Worm (Caenorhabditis elegans) whole organism, L4 larva: ENCODE data around the gene C45G7.13.

Experiments used
- D1046.2 ChIP-seq: fragments of 200-800 bp; sonication (Bioruptor generic); IDR thresholded peaks from 2 replicates; pipeline ENCODE4 v1.3.6; 2022; ENCODE audit warnings: missing genetic modification characterization, missing compliant biosample characterization
- F26F4.8 ChIP-seq: fragments of 200-800 bp; sonication (Bioruptor generic); conservative IDR thresholded peaks from 2 replicates; pipeline ENCODE4 v1.3.6; 2022; ENCODE audit warnings: missing genetic modification characterization, missing compliant biosample characterization
- T20F7.1 ChIP-seq: fragments of 200-800 bp; sonication (Bioruptor generic); optimal IDR thresholded peaks from 2 replicates; lab custom pipeline; 2018; ENCODE audit warnings: mild to moderate bottlenecking, missing genetic modification characterization, missing compliant biosample characterization
- aha-1 ChIP-seq: fragments of 150-350 bp; peaks from one replicate; lab custom pipeline; 2014; ENCODE audit warnings: missing biosample characterization, missing genetic modification characterization
- ces-1 ChIP-seq: fragments of 150-350 bp; sonication (generic microtip); optimal IDR thresholded peaks from 4 replicates; lab custom pipeline; 2014; ENCODE audit warnings: missing biosample characterization, missing genetic modification reagents, missing genetic modification characterization
- egl-27 ChIP-seq: sonication (generic microtip); optimal IDR thresholded peaks from 3 replicates; lab custom pipeline; 2017; ENCODE audit warnings: missing biosample characterization, missing genetic modification reagents, missing genetic modification characterization
- fos-1 ChIP-seq: fragments of 150-350 bp; optimal IDR thresholded peaks from 2 replicates; lab custom pipeline; 2014; ENCODE audit warnings: missing biosample characterization, missing genetic modification characterization
- lin-29 ChIP-seq: fragments of 200-800 bp; sonication (Bioruptor generic); IDR thresholded peaks from 2 replicates; pipeline ENCODE4 v1.3.6; 2022; ENCODE audit warnings: missing genetic modification reagents, missing genetic modification characterization, missing compliant biosample characterization
- mdl-1 ChIP-seq, 2 experiments: fragments of 150-350 bp in 1 of 2; sonication (generic microtip) in 1 of 2; optimal IDR thresholded peaks; 2 replicates each; lab custom pipeline; 2014 to 2017; ENCODE audit warnings: missing biosample characterization in 2 of 2, missing genetic modification characterization in 2 of 2
- nhr-28 ChIP-seq: fragments of 150-350 bp; optimal IDR thresholded peaks from 2 replicates; lab custom pipeline; 2014; ENCODE audit warnings: missing biosample characterization, missing genetic modification characterization
- pqm-1 ChIP-seq: sonication (generic microtip); optimal IDR thresholded peaks from 2 replicates; lab custom pipeline; 2017; ENCODE audit warnings: missing biosample characterization, missing genetic modification characterization
- ztf-11 ChIP-seq: fragments of 150-350 bp; optimal IDR thresholded peaks from 2 replicates; lab custom pipeline; 2014; ENCODE audit warnings: missing biosample characterization, missing genetic modification characterization

DNA sequence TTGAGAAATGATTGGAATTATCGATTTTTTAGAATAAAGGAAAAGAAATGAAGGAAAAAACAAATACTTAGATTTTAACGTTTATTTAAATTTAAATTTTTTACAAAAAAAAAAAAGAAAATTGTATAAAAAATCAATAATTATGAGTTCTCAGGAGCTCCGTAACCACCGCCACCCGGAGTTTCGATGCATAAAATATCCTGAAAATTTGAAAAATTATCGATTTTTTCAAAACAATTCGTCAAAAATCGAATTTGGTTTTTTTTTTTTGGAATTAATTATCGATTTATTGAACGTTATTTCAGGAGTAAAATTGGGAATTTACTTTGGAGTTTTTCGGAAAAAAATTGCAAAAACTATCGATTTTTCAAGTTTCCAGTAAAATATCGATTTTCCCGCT is 51.7 kb downstream of the C45G7.13 start, which contains the start of gene Y38F2AR.10:
- TF ChIP-seq lin-29 (GFP tag; lab: Robert Waterston, UW) (no peak), nhr-28 (tag; lab: Kevin White, UChicago) (no peak), fos-1 (no peak), pqm-1 (tag; lab: Kevin White, UChicago) (no peak), ces-1 (GFP tag; lab: Kevin White, UChicago) (no peak), D1046.2 (no peak), ztf-11 (no peak), T20F7.1 (GFP tag; lab: Kevin White, UChicago) (no peak), aha-1 (no peak), egl-27 (no peak), mdl-1 (tag; optimal IDR thresholded peaks at IDR 0.05; lab: Kevin White, UChicago) (no peak), F26F4.8 (no peak)
